Fruit fly (Drosophila melanogaster) whole organism: Measurements from ENCODE around the gene Npl4.

Experiments used
- Dll ChIP-seq: fragments of >200 bp; optimal IDR thresholded peaks from 2 replicates; lab custom pipeline; 2017
- psq ChIP-seq: fragments of >200 bp; optimal IDR thresholded peaks from 2 replicates; lab custom pipeline; 2017
- usp ChIP-seq: fragments of >200 bp; optimal IDR thresholded peaks from 2 replicates; lab custom pipeline; 2017; ENCODE audit warnings: missing biosample characterization, missing genetic modification characterization, mixed read lengths

dm6 chr3R:25638961-25639360 lies 14.5 kb upstream of the Npl4 start:
- no peak for TF ChIP-seq psq (lab: Kevin White, UChicago)
- TF ChIP-seq Dll (lab: Kevin White, UChicago), result no peak
- TF ChIP-seq usp (GFP tag; lab: Kevin White, UChicago), result no peak
